Worm (Caenorhabditis elegans): ENCODE measurements around the gene cubn-1.

DNA sequence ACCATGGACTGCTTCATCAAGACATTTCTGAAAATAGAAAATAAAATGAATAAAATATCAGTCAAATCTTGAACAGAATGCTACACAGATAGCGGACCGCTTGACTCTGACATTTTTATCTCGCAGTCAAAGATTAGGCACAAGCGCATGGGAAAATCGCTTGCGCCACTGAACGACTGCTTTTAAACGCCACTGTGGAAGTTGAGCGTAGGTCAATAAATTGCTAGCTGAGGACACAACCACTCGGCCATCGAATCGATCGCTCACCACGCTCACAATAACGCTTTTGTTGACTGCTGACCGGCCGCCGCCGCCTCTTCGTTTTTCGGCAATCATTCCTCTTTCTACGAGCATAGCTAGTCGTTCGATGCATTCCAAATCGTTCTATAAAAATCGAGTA, 14.3 kb upstream of the cubn-1 start:
- TF ChIP-seq snpc-4 (tag; optimal IDR thresholded peaks at IDR 0.05): no peak
- TF ChIP-seq sea-2 (GFP tag; optimal IDR thresholded peaks at IDR 0.05): no peak
- no peak for TF ChIP-seq unc-39 (tag; optimal IDR thresholded peaks at IDR 0.05)
- no peak for TF ChIP-seq ztf-4 (tag; optimal IDR thresholded peaks at IDR 0.05)
- TF ChIP-seq elt-3 (tag; optimal IDR thresholded peaks at IDR 0.05): no peak
- TF ChIP-seq nhr-77 (tag; optimal IDR thresholded peaks at IDR 0.05): no peak
- TF ChIP-seq nhr-237 (tag; optimal IDR thresholded peaks at IDR 0.05): no peak
- no peak for TF ChIP-seq jun-1 (tag; optimal IDR thresholded peaks at IDR 0.05)
- no peak for TF ChIP-seq R02D3.7 (tag; optimal IDR thresholded peaks at IDR 0.05)
- no peak for TF ChIP-seq nhr-11 (tag; optimal IDR thresholded peaks at IDR 0.05)
